Worm (Caenorhabditis elegans): ENCODE results near the gene egl-27.

DNA sequence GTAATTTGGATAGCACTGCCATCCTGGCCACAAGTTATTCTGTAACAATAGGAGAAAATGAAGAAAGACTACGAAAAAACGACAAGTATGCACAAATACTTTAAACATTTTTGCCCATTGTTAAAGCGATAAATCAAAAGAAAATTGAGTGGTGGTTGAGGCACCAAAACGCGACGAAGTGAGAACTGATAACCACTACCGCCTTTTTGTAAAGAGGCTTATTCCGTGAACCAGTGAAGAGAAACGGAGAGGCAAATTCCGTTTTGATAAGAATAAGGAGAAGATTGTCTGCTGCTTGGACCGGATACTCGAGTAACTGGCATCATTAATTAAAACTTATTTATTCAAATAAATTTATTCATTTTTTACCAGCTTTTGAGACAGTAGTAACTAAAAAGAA, 48.9 kb downstream of the egl-27 start, which contains the start of gene pmp-1:
- no peak for TF ChIP-seq dao-5 (tag; optimal IDR thresholded peaks at IDR 0.05)
- no peak for TF ChIP-seq him-1 (tag; optimal IDR thresholded peaks at IDR 0.05)
- TF ChIP-seq W03F9.2 (tag; optimal IDR thresholded peaks at IDR 0.05): no peak
